Worm (Caenorhabditis elegans) whole organism, young adult: ENCODE data around the gene pqn-76.

ENCODE experiments used
- B0035.1 ChIP-seq: sonication (generic microtip); optimal IDR thresholded peaks from 2 replicates; lab custom pipeline; 2016; ENCODE audit warnings: missing genetic modification characterization, mild to moderate bottlenecking, missing compliant biosample characterization, missing genotype, missing genetic modification reagents
- B0261.1 ChIP-seq: sonication (generic microtip); optimal IDR thresholded peaks from 2 replicates; lab custom pipeline; 2016; ENCODE audit warnings: mild to moderate bottlenecking, missing genetic modification characterization, moderate library complexity, missing compliant biosample characterization
- C17E4.6 ChIP-seq: fragments of 200-800 bp; sonication (Bioruptor generic); IDR thresholded peaks from 2 replicates; pipeline ENCODE4 v1.3.6; 2022; ENCODE audit warnings: missing genetic modification reagents, missing genetic modification characterization, missing compliant biosample characterization
- F33H1.4 ChIP-seq: fragments of 200-800 bp; sonication (Bioruptor generic); IDR thresholded peaks from 2 replicates; pipeline ENCODE4 v1.3.6; 2022; ENCODE audit warnings: missing genetic modification reagents, missing genetic modification characterization, missing compliant biosample characterization
- F39B2.1 ChIP-seq: fragments of 200-800 bp; sonication (Bioruptor generic); IDR thresholded peaks from 2 replicates; pipeline ENCODE4 v1.3.6; 2022; ENCODE audit warnings: missing genetic modification reagents, missing genetic modification characterization, missing compliant biosample characterization
- K11D2.4 ChIP-seq: fragments of 200-800 bp; sonication (Bioruptor generic); IDR thresholded peaks from 2 replicates; pipeline ENCODE4 v1.3.6; 2022; ENCODE audit warnings: missing genetic modification reagents, missing genetic modification characterization, missing compliant biosample characterization
- T07F8.4 ChIP-seq: sonication (generic microtip); optimal IDR thresholded peaks from 2 replicates; lab custom pipeline; 2016; ENCODE audit warnings: mild to moderate bottlenecking, missing genetic modification characterization, moderate library complexity, missing compliant biosample characterization
- Y53F4B.3 ChIP-seq: fragments of 200-800 bp; sonication (Bioruptor generic); IDR thresholded peaks from 2 replicates; pipeline ENCODE4 v1.3.6; 2022; ENCODE audit warnings: missing genetic modification reagents, missing genetic modification characterization, missing compliant biosample characterization
- Y95B8A.8 ChIP-seq: fragments of 200-800 bp; sonication (Bioruptor generic); IDR thresholded peaks from 2 replicates; pipeline ENCODE4 v1.3.6; 2022; ENCODE audit warnings: missing genetic modification reagents, missing genetic modification characterization, missing compliant biosample characterization
- attf-6 ChIP-seq: fragments of 200-800 bp; sonication (Bioruptor generic); IDR thresholded peaks from 2 replicates; pipeline ENCODE4 v1.3.6; 2022; ENCODE audit warnings: missing genetic modification reagents, missing genetic modification characterization, missing compliant biosample characterization
- bed-2 ChIP-seq: fragments of 200-800 bp; sonication (Bioruptor generic); IDR thresholded peaks from 2 replicates; pipeline ENCODE4 v1.3.6; 2022; ENCODE audit warnings: missing genetic modification reagents, missing genetic modification characterization, missing compliant biosample characterization
- ceh-91 ChIP-seq: fragments of 200-800 bp; sonication (Bioruptor generic); IDR thresholded peaks from 2 replicates; pipeline ENCODE4 v1.3.6; 2022; ENCODE audit warnings: missing genetic modification reagents, missing genetic modification characterization, missing compliant biosample characterization
- die-1 ChIP-seq: sonication (generic microtip); optimal IDR thresholded peaks from 2 replicates; lab custom pipeline; 2016; ENCODE audit warnings: missing genotype, mild to moderate bottlenecking, missing genetic modification characterization, missing compliant biosample characterization
- dox-1 ChIP-seq: fragments of 200-800 bp; sonication (Bioruptor generic); IDR thresholded peaks from 2 replicates; pipeline ENCODE4 v1.3.6; 2022; ENCODE audit warnings: missing genetic modification reagents, missing genetic modification characterization, missing compliant biosample characterization
- efl-1 ChIP-seq: fragments of 150-350 bp; optimal IDR thresholded peaks from 2 replicates; lab custom pipeline; 2014; ENCODE audit warnings: missing biosample characterization, missing genetic modification reagents, missing genetic modification characterization
- egl-18 ChIP-seq: fragments of 200-800 bp; sonication (Bioruptor generic); IDR thresholded peaks from 2 replicates; pipeline ENCODE4 v1.3.6; 2022; ENCODE audit warnings: missing genetic modification reagents, missing genetic modification characterization, missing compliant biosample characterization
- egl-44 ChIP-seq: fragments of 200-800 bp; sonication (Bioruptor generic); IDR thresholded peaks from 2 replicates; pipeline ENCODE4 v1.3.6; 2022; ENCODE audit warnings: missing genetic modification reagents, missing genetic modification characterization, missing compliant biosample characterization
- egrh-3 ChIP-seq: fragments of 200-800 bp; sonication (Bioruptor generic); IDR thresholded peaks from 2 replicates; pipeline ENCODE4 v1.3.6; 2022; ENCODE audit warnings: missing genetic modification reagents, missing genetic modification characterization, missing compliant biosample characterization
- ekl-4 ChIP-seq: fragments of 200-800 bp; sonication (Bioruptor generic); IDR thresholded peaks from 2 replicates; pipeline ENCODE4 v1.3.6; 2022; ENCODE audit warnings: missing genetic modification reagents, missing genetic modification characterization, missing compliant biosample characterization
- fkh-3 ChIP-seq: sonication (generic microtip); optimal IDR thresholded peaks from 2 replicates; lab custom pipeline; 2016; ENCODE audit warnings: mild to moderate bottlenecking, missing genetic modification characterization, missing compliant biosample characterization
- hmg-1.2 ChIP-seq: fragments of 200-800 bp; sonication (Bioruptor generic); IDR thresholded peaks from 2 replicates; pipeline ENCODE4 v1.3.6; 2022; ENCODE audit warnings: missing genetic modification reagents, missing genetic modification characterization, missing compliant biosample characterization
- lin-40 ChIP-seq: sonication (generic microtip); optimal IDR thresholded peaks from 2 replicates; lab custom pipeline; 2016; ENCODE audit warnings: missing genetic modification characterization, mild to moderate bottlenecking, missing compliant biosample characterization, missing genotype, missing genetic modification reagents
- lsl-1 ChIP-seq: fragments of 200-800 bp; sonication (Bioruptor generic); optimal IDR thresholded peaks from 2 replicates; lab custom pipeline; 2018; ENCODE audit warnings: mild to moderate bottlenecking, missing genetic modification characterization, moderate library complexity, missing compliant biosample characterization
- madf-3 ChIP-seq: fragments of 200-800 bp; sonication (Bioruptor generic); IDR thresholded peaks from 2 replicates; pipeline ENCODE4 v1.3.6; 2022; ENCODE audit warnings: missing genetic modification reagents, missing genetic modification characterization, missing compliant biosample characterization
- mxl-1 ChIP-seq: sonication (generic microtip); optimal IDR thresholded peaks from 2 replicates; lab custom pipeline; 2016; ENCODE audit warnings: missing genetic modification characterization, missing compliant biosample characterization
- nfya-1 ChIP-seq: sonication (generic microtip); optimal IDR thresholded peaks from 2 replicates; lab custom pipeline; 2017; ENCODE audit warnings: antibody characterized with exemption, missing compliant biosample characterization, missing genetic modification characterization, borderline replicate concordance; ENCODE audit not compliant: insufficient read depth
- nhr-179 ChIP-seq: sonication (generic microtip); optimal IDR thresholded peaks from 2 replicates; lab custom pipeline; 2016; ENCODE audit warnings: mild to moderate bottlenecking, missing genetic modification characterization, missing compliant biosample characterization
- nhr-90 ChIP-seq: sonication (generic microtip); optimal IDR thresholded peaks from 2 replicates; lab custom pipeline; 2016; ENCODE audit warnings: missing genotype, mild to moderate bottlenecking, missing genetic modification characterization, missing compliant biosample characterization
- rcor-1 ChIP-seq: fragments of 200-800 bp; sonication (Bioruptor generic); IDR thresholded peaks from 2 replicates; pipeline ENCODE4 v1.3.6; 2022; ENCODE audit warnings: missing genetic modification reagents, missing genetic modification characterization, missing compliant biosample characterization
- snpc-1.1 ChIP-seq: sonication (generic microtip); optimal IDR thresholded peaks from 2 replicates; lab custom pipeline; 2017; ENCODE audit warnings: missing genetic modification characterization, mild to moderate bottlenecking, missing compliant biosample characterization, antibody characterized with exemption, moderate library complexity, missing genotype, missing genetic modification reagents; ENCODE audit not compliant: insufficient read depth
- snpc-4 ChIP-seq, 5 experiments: fragments of 150-350 bp in 1 of 5; sonication (generic microtip) in 4 of 5; optimal IDR thresholded peaks; 2 replicates each; lab custom pipeline; 2014 to 2018; ENCODE audit warnings: missing genetic modification characterization in 5 of 5, missing biosample characterization in 3 of 5, antibody characterized with exemption in 2 of 5, mild to moderate bottlenecking in 2 of 5, missing compliant biosample characterization in 2 of 5, missing genotype in 2 of 5, moderate library complexity in 2 of 5, missing genetic modification reagents in 1 of 5
- tbp1 ChIP-seq: fragments of 200-800 bp; sonication (Bioruptor generic); optimal IDR thresholded peaks from 2 replicates; lab custom pipeline; 2018; ENCODE audit warnings: mild to moderate bottlenecking, missing genetic modification characterization, missing compliant biosample characterization
- zfh-2 ChIP-seq: fragments of 200-800 bp; sonication (Bioruptor generic); conservative IDR thresholded peaks from 2 replicates; pipeline ENCODE4 v1.3.6; 2022; ENCODE audit warnings: missing genetic modification reagents, missing genetic modification characterization, missing compliant biosample characterization
- ztf-22 ChIP-seq: fragments of 200-800 bp; sonication (Bioruptor generic); optimal IDR thresholded peaks from 2 replicates; lab custom pipeline; 2018; ENCODE audit warnings: mild to moderate bottlenecking, missing genetic modification characterization, moderate library complexity, missing compliant biosample characterization
- ztf-25 ChIP-seq: fragments of 200-800 bp; sonication (Bioruptor generic); IDR thresholded peaks from 2 replicates; pipeline ENCODE4 v1.3.6; 2022; ENCODE audit warnings: missing genetic modification reagents, missing genetic modification characterization, missing compliant biosample characterization
- ztf-26 ChIP-seq: sonication (generic microtip); optimal IDR thresholded peaks from 2 replicates; lab custom pipeline; 2017; ENCODE audit warnings: missing genetic modification characterization, missing compliant biosample characterization

Gene pqn-76

ce11 chrIV:15609859-15610426 is 31.1 kb downstream of the pqn-76 start:
- TF ChIP-seq hmg-1.2 (peak; percentile 36; the same call in 1 of the 2 replicates), snpc-4 (GFP tag; optimal IDR thresholded peaks at IDR 0.05; lab: Kevin White, UChicago) (peak; percentile 66), snpc-4 (tag; optimal IDR thresholded peaks at IDR 0.05; lab: Kevin White, UChicago) (peak; percentile 58 to 96 (median 72)), snpc-1.1 (peak; percentile 33), attf-6 (peak; percentile 90)

ce11 chrIV:15613141-15613540 is 34.3 kb downstream of the pqn-76 start:
- no peak for TF ChIP-seq dox-1 (GFP tag; lab: Robert Waterston, UW)
- no peak for TF ChIP-seq efl-1 (GFP tag; lab: Kevin White, UChicago)
- no peak for TF ChIP-seq lsl-1
- TF ChIP-seq zfh-2 (GFP tag; lab: Robert Waterston, UW), result no peak
- no peak for TF ChIP-seq Y53F4B.3 (GFP tag; lab: Robert Waterston, UW)
- no peak for TF ChIP-seq C17E4.6
- TF ChIP-seq F33H1.4, result no peak
- no peak for TF ChIP-seq snpc-4 (GFP tag; optimal IDR thresholded peaks at IDR 0.05; lab: Kevin White, UChicago)
- peak in 3 of 4 experiments; percentile 34 to 62 (median 61) for TF ChIP-seq snpc-4 (tag; optimal IDR thresholded peaks at IDR 0.05; lab: Kevin White, UChicago)
- no peak for TF ChIP-seq tbp1
- TF ChIP-seq nhr-90 (tag; lab: Kevin White, UChicago), result no peak
- no peak for TF ChIP-seq ztf-25 (GFP tag; lab: Robert Waterston, UW)
- no peak for TF ChIP-seq B0035.1 (tag; lab: Kevin White, UChicago)
- peak; percentile 62; the same call in 1 of the 2 replicates for TF ChIP-seq attf-6
- no peak for TF ChIP-seq egl-44 (GFP tag; lab: Robert Waterston, UW)
- TF ChIP-seq egrh-3 (GFP tag; lab: Robert Waterston, UW), result no peak

- TF ChIP-seq dox-1 (GFP tag; lab: Robert Waterston, UW) (no peak), F39B2.1 (no peak), egl-18 (GFP tag; lab: Robert Waterston, UW) (no peak), madf-3 (GFP tag; lab: Robert Waterston, UW) (no peak), Y95B8A.8 (no peak), die-1 (no peak), T07F8.4 (no peak), lin-40 (no peak), ztf-22 (no peak), ztf-26 (no peak), B0261.1 (no peak), rcor-1 (GFP tag; lab: Robert Waterston, UW) (no peak), bed-2 (GFP tag; lab: Robert Waterston, UW) (no peak), nhr-179 (tag; lab: Kevin White, UChicago) (no peak), ekl-4 (GFP tag; lab: Robert Waterston, UW) (no peak), K11D2.4 (GFP tag; lab: Robert Waterston, UW) (no peak), fkh-3 (tag; lab: Kevin White, UChicago) (no peak), nfya-1 (no peak), mxl-1 (no peak), ceh-91 (GFP tag; lab: Robert Waterston, UW) (no peak)
These were observed 38.1 kb downstream of the pqn-76 start, which contains the start of gene Y105C5A.8 for ce11 chrIV:15616971-15617370. Gene Y105C5A.8, minus strand, starts transcription at chrIV:15617071.
